Fruit fly (Drosophila melanogaster) whole organism: ENCODE measurements around the gene CG14634.

Source experiments
- EcR ChIP-seq, 2 experiments: fragments of >200 bp; optimal IDR thresholded peaks; 2 replicates each; lab custom pipeline; 2017; ENCODE audit warnings: missing biosample characterization in 2 of 2, missing genetic modification characterization in 2 of 2, missing genetic modification reagents in 2 of 2
- psq ChIP-seq: fragments of >200 bp; optimal IDR thresholded peaks from 2 replicates; lab custom pipeline; 2017

DNA sequence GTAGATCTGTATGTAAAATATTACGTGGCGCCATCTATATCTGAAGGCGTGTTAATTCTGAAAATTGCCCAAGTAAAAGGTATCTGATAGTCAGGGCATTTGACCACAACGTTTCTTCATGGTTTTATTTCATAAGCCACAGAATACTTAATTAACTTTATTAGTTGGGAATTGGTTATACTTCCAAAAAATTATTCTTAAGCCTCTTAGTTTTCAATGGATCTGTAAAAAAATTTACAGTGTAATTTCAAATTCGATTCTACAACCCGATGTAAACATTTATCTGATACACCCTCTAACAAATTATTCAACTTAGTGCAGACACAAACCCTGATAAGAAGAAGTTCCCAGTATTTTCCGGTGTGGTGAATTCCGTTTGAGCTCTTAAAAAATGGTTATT is 18.9 kb upstream of the CG14634 start:
- no peak for TF ChIP-seq EcR (GFP tag; optimal IDR thresholded peaks at IDR 0.05; lab: Kevin White, UChicago)
- no peak for TF ChIP-seq psq (lab: Kevin White, UChicago)
